Fruit fly (Drosophila melanogaster) ovary, adult (tissue): ENCODE data around the gene CG31551.

Experiments used
- CG17801 ChIP-seq: fragments of 200-800 bp; optimal IDR thresholded peaks from 2 replicates; lab custom pipeline; 2019; ENCODE audit warnings: missing biosample characterization, mild to moderate bottlenecking, missing genetic modification characterization, moderate library complexity; ENCODE audit not compliant: partially characterized antibody

Gene CG31551

DNA sequence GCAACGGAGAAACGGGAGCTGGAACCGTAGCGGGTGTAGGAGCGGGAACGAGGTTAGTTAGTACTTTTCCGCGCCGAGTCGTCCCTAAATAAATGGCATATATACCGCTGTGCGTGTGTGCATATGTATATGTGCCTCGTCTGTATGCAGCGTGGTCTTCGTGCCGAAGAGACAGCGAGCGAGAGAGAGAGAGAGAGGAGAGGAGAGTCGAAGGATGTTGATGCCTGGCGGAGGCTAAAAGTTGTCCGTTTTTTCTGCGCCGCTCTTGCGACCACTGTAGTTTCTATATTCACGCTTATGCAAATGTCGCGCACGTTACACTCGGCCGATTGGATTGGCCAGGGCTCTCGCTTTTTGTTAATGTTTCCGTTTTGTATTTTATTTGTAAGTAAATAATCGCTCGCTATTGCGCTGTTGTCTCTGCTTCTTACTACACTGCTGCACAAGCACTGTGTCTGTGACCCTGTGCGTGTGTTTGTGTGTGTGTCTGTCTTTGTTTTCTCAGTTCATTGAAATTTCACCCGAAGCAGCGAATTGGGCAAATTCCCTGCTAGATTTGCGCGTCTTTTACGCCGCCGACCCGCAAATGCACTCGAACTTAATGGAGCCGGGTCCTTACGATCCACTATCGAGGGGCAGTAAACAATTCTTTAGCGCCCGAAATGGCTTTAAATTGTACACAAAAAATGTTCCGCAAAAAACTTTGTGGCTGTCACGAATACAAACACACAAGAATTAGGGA lies 15.1 kb upstream of the CG31551 start, which contains the start of gene Rga:
Rga (minus strand) TSS at position 741 of the 742 bp plus-strand sequence.
- no peak for TF ChIP-seq CG17801 (GFP tag; lab: Kevin White, UChicago)

DNA sequence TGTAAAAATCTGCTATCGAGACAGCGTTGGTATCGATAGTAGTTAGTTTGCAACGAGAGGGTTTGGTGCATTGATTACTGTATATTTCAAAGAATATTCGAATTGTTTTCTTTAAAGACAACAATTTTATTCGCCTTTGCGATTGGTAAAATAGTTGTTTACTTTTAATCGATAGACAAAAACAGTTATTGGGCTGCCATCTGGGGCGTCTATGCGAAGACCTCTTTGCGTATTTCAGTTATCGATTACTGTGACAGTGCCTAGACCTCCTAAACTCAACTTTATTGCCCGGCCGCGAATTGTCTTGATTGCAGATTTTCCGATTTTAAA lies 14.6 kb upstream of the CG31551 start, which contains the start of gene Atu:
Atu (plus strand) TSS at position 245 of the 330 bp plus-strand sequence.
- peak; percentile 55 for TF ChIP-seq CG17801 (GFP tag; lab: Kevin White, UChicago)

DNA sequence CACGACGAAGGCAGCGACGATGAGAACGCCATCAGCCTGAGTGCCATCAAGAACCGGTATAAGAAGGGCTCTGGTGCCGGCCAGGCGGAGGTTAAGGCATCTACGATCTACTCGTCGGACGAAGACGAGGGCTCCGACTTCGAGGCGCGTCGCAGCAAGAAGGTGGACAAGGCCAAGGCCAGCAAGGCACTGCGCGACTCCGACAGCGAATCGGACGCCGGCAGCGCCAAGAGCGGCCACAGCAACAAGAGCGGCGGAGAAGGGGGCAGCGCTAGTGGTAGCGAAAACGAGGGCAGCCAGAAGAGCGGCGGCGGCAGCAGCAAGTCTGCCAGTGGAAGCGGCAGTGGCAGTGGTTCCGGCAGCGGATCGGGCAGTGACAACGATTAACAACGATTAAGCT lies 12.2 kb upstream of the CG31551 start:
- TF ChIP-seq CG17801 (GFP tag; lab: Kevin White, UChicago), result no peak

DNA sequence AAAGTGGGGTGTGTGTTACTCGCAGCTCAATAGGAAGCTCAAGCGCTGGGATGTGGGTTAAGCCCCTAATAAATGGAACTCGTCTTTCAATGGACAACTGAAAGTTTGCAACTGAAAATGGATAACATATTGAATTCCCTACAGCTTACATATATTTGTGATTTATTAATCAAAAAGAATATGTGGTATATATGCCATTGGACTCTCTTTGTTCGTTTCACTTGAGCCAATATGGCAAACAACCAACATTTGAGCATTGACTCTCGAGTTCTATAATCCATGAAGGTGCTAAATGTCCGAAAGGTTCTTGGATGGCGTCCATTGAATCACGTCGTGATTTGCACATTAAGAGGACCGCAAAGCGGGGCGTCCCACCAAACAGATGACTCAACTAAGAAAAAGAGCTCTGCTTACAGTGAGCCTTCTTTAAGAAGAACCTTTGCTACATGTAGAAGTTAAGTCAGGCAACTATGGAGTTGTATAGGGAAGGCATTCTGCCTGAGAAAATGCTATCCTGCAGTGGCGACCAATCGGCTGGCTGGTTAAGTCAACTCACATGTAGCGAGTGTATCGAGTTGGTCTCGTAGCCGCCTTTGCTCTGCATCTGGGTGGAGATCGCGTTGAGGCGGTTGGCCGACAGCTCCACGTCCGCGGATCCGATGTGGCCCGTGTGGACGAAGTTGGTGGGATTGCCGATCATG lies 9.6 kb upstream of the CG31551 start:
- TF ChIP-seq CG17801 (GFP tag; lab: Kevin White, UChicago), result no peak

DNA sequence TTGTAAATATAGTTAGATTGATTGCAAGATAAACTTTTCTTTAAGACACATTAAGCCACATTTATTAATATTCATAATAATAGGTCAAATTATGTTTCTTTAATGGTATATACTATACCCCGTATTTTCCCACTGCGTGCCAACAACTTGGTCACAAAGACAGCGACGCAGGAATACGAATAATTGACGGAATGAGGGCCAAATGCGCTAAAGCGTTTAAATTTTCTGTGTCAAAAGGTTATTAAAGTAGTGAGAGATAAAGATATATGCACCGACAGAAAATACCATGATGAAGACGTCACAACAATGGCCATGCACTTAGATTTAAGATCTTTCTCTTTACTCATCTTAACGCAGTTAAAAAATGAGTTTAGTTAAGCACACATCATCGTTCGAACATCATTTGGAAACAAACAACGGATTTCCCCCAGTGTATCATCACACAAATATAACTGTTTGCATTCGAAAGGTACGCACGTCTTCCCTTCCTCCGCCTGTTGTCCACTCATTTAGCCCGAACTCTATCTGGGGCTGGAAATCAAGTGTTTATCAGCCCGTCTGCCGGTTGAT lies 7.2 kb upstream of the CG31551 start:
- no peak for TF ChIP-seq CG17801 (GFP tag; lab: Kevin White, UChicago)

DNA sequence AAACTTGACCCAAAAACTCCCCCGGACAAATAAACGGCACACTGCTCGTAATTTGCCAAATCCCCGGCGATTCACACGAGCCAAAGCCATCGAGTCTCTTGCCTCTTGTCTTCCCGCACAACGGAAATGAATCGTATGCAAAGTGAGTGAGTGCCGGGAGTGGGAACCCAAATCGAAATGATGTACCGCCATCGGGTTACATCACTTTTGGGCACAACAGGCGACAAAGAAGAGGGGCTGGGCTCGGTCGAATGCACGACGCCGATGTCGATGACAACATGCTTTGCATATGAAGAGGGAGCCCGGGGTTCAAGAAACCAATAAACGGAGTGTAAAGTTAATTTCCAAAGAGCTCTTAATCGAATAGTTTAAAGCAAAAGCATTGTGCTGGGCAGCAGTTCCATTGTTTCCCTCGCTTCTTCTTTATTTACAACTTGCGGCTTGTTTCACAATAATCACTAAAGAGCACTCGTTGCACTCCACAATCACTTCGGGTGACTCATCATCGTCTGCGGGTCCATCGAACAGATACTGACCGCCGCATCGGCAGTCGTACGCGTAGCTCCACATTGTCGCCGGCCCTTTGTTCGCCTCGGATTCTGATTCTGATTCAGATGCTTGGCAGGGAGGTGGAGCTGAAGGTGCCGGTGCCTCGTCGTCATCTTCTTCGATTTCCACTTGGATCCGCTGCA lies 5.8 kb upstream of the CG31551 start:
- no peak for TF ChIP-seq CG17801 (GFP tag; lab: Kevin White, UChicago)

DNA sequence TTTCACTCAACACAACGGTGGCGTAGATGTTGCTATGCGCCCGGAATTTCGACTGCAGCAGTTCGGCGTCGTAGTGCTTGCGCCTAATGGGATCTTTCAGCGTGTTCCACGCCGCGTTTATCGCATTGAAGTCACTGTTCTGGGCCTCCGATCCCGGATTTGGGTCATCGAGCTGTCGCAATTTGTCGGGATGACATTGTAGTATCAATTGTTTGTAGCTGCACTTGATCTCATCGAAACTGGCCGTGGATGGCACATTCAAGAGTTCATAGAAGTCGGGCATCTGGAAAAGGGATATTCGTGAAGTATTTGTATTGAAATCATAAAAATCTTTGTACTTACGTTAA lies 5.3 kb upstream of the CG31551 start:
- no peak for TF ChIP-seq CG17801 (GFP tag; lab: Kevin White, UChicago)

DNA sequence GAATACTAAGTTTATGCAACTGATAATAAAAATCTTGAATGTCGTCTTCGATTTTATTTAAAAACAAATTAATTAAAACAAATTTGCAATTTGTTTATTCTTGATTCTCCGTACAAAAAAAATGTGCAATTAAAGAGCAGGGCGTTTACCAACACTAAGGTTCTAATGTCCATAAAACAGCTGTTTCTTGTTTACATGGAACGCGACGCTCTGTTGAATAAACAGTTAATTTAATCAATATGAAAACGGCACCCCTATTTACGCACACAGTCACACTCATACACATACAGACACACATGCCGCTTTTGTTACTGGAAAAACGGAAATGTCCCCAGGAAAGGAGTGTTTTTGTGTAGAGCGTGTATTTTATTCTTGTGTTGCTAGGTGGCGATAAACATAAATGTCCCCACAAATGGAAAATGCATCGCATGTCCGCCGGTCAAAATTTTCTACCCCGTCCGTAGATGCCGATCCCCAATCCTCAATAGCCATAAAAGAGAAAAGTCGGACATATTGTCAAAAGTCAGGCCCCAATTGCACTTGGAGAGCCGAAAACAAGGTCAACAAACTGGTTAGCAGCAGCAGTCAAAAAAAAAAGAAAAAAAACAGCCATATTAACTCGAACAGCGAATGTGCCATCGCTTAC lies 4.5 kb upstream of the CG31551 start:
- peak; percentile 76 for TF ChIP-seq CG17801 (GFP tag; lab: Kevin White, UChicago)

DNA sequence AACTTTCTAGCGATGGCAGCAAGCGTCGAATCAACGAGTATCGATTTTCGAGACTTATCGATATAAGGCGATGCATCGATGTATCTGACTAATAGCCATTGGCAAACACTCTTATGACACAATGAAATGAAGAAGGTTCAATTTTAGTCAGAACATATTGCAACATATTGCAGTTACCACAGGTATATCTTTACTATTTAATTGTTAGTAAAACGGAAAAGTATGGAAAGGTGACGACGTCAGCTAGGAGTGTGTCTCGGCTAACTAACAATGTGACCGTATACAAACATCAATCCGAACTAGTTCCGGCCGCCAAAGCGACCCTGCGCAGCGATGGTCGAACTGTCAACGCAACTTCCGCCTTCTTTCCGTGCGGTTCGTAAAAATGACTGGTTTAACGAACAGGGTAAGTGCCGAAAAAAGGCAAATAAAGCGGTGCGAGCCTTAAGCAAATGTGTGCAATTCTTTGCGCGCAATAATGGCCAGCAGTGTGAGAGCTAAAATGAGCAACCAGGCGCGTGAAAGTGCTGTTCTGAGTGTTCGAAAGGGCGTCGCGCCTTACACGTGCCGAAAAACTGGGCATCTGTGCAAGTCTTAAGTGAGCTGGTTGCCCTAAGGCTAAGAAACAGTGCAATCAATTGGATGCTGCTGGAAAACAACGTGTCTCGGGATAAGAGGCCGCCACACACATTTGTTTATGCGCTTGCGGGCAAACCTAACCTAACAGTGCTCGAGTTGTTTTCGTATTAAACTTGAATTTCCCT lies 3.4 kb upstream of the CG31551 start, which contains the start of the genes Dph4, Spec2 and RpL13A:
Dph4 (minus strand) TSS at position 11 of the 764 bp plus-strand sequence.
Spec2 (minus strand) TSS at position 11 of the 764 bp plus-strand sequence.
RpL13A (plus strand) TSS at position 360 of the 764 bp plus-strand sequence.
- TF ChIP-seq CG17801 (GFP tag; lab: Kevin White, UChicago), result peak; percentile 90

DNA sequence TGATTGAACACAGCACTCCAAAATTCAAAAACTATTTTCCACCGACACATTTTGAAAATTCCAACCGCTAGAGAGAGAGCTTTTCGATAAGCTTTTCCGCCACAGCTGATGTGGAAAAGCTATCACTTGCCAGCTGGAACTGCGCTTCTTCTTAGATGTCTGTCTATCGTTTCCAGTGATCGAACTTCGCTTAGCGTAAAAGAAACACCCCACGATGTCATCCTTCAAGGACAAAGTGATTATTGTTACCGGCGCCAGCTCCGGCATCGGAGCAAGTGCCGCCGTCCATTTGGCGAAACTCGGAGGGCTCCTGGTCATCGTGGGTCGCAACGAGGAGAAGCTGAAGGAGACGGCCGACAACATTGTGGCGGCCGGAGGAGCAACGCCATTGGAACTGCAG lies 4.5 kb downstream of the CG31551 start, which contains the start of gene CG31549:
CG31549 (plus strand) TSS at position 11 of the 400 bp plus-strand sequence.
- TF ChIP-seq CG17801 (GFP tag; lab: Kevin White, UChicago), result peak; percentile 57

DNA sequence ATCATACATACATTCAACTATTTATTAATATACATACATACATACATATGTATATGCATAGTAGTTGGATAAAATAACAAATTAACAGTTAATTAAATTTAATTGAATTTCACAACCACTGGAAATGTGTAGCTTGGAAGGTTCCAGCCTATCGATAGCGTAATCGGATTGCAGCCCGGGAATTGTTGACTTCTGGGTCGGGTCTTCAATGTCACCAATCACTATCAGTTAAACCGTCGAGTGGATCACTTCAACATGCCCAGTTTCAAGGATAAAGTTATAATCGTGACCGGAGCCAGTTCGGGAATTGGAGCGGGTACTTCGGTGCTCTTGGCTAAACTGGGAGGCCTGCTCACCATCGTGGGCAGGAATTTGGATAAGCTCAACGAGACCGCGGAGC lies 5.8 kb downstream of the CG31551 start, which contains the start of gene CG12171:
CG12171 (plus strand) TSS at position 191 of the 400 bp plus-strand sequence.
- peak; percentile 57 for TF ChIP-seq CG17801 (GFP tag; lab: Kevin White, UChicago)

DNA sequence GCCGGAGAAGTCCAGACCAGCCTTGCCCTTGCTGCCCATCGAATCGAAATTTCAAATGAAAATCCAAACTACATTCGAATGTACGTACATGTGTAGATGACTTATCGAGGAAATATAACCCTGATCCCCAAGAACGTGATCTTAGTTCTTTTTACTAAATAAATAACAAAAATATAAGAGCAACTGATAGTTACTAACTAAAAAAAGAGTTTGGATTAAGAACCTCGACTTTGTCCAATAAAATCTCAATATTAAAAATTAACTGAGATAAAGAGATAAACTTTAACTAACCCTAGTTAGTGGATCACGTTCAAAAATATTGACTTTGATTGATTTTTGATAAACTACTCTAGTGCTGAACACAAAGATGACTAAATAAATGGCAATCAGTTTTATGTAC lies 7.9 kb downstream of the CG31551 start, which contains the start of gene CG31546:
CG31546 (minus strand) TSS at position 101 of the 400 bp plus-strand sequence.
- no peak for TF ChIP-seq CG17801 (GFP tag; lab: Kevin White, UChicago)
